Fruit fly (Drosophila melanogaster): ENCODE results near the gene CG34367.

CG34367 gene

dm6 chr2L:10311822-10312221 lies 41.9 kb downstream of the CG34367 start (continued):
- TF ChIP-seq row (GFP tag; IDR thresholded peaks at IDR 0.05) (peak; percentile 46; the same call in 1 of the 3 replicates), pzg (GFP tag; optimal IDR thresholded peaks at IDR 0.05) (peak; percentile 69), jumu (GFP tag; optimal IDR thresholded peaks at IDR 0.05) (no peak), CG1024 (GFP tag; IDR thresholded peaks at IDR 0.05) (0 out of 2 replicates have a peak, but pooled peaks have one; percentile 42), CG34224 (GFP tag; IDR thresholded peaks at IDR 0.05; ENCODE audit: partially characterized antibody) (0 out of 3 replicates have a peak, but pooled peaks have one; percentile 12), Pdp1 (GFP tag; optimal IDR thresholded peaks at IDR 0.05) (peak in 1 of 2 experiments; percentile 23), CG10267 (tag; optimal IDR thresholded peaks at IDR 0.05) (peak; percentile 5), Med (GFP tag) (peak; percentile 43), bigmax (GFP tag; optimal IDR thresholded peaks at IDR 0.05) (peak; percentile 7), Eip74EF (GFP tag; optimal IDR thresholded peaks at IDR 0.05) (no peak), ara (GFP tag; IDR thresholded peaks at IDR 0.05) (no peak), CG13287 (GFP tag; IDR thresholded peaks at IDR 0.05; ENCODE audit: partially characterized antibody) (peak; percentile 42; the same call in 1 of the 2 replicates), sug (tag; optimal IDR thresholded peaks at IDR 0.05) (peak; percentile 12), Ravus (GFP tag; IDR thresholded peaks at IDR 0.05) (no peak), pfk (GFP tag; optimal IDR thresholded peaks at IDR 0.05) (peak; percentile 95), wek (GFP tag; optimal IDR thresholded peaks at IDR 0.05) (peak; percentile 10), CG15514 (GFP tag; optimal IDR thresholded peaks at IDR 0.05) (peak; percentile 37), zen (tag; optimal IDR thresholded peaks at IDR 0.05) (peak; percentile 26), aop (GFP tag; IDR thresholded peaks at IDR 0.05) (no peak), CG1603 (tag; optimal IDR thresholded peaks at IDR 0.05) (peak; percentile 99), Scr (GFP tag; IDR thresholded peaks at IDR 0.05; ENCODE audit: partially characterized antibody) (peak; percentile 33; the same call in 1 of the 2 replicates), Ets65A (GFP tag) (peak; percentile 54), CG4617 (GFP tag; optimal IDR thresholded peaks at IDR 0.05; ENCODE audit: borderline replicate concordance) (peak; percentile 76), CG3995 (GFP tag; optimal IDR thresholded peaks at IDR 0.05) (peak; percentile 10), CG14050 (GFP tag; IDR thresholded peaks at IDR 0.05) (no peak), CG12659 (GFP tag; optimal IDR thresholded peaks at IDR 0.05) (peak; percentile 62), CG3838 (GFP tag; optimal IDR thresholded peaks at IDR 0.05) (no peak), exex (tag; optimal IDR thresholded peaks at IDR 0.05) (peak; percentile 23), CG14667 (GFP tag; IDR thresholded peaks at IDR 0.05) (no peak), Sry-δ (GFP tag; optimal IDR thresholded peaks at IDR 0.05) (peak; percentile 42), CG2116 (GFP tag; optimal IDR thresholded peaks at IDR 0.05) (peak; percentile 44), sens (GFP tag) (peak; percentile 72), gfzf (GFP tag; optimal IDR thresholded peaks at IDR 0.05) (peak; percentile 76), CG7928 (GFP tag; optimal IDR thresholded peaks at IDR 0.05) (no peak)

- TF ChIP-seq PHDP (tag; optimal IDR thresholded peaks at IDR 0.05): no peak
- peak; percentile 85 for TF ChIP-seq seq (GFP tag; IDR thresholded peaks at IDR 0.05)
- TF ChIP-seq inv (GFP tag; IDR thresholded peaks at IDR 0.05; ENCODE audit: partially characterized antibody): no peak
- TF ChIP-seq Med (GFP tag): peak; percentile 79
- peak; percentile 22; the same call in 1 of the 2 replicates for TF ChIP-seq CG13287 (GFP tag; IDR thresholded peaks at IDR 0.05; ENCODE audit: partially characterized antibody)
- TF ChIP-seq MESR4 (GFP tag; optimal IDR thresholded peaks at IDR 0.05): peak; percentile 8
- peak; percentile 18 for TF ChIP-seq pzg (GFP tag; optimal IDR thresholded peaks at IDR 0.05)
- TF ChIP-seq CG9727 (GFP tag; optimal IDR thresholded peaks at IDR 0.05): no peak
- no peak for TF ChIP-seq ase (GFP tag; IDR thresholded peaks at IDR 0.05)
- peak; percentile 21 for TF ChIP-seq CHES-1-like (GFP tag; optimal IDR thresholded peaks at IDR 0.05)
- TF ChIP-seq ewg (GFP tag; optimal IDR thresholded peaks at IDR 0.05): peak; percentile 95
- TF ChIP-seq sens (GFP tag): peak; percentile 85
- TF ChIP-seq CG2116 (GFP tag; optimal IDR thresholded peaks at IDR 0.05): peak; percentile 18
- no peak for TF ChIP-seq Sry-β (GFP tag; optimal IDR thresholded peaks at IDR 0.05)
- TF ChIP-seq CG15601 (tag; optimal IDR thresholded peaks at IDR 0.05): peak; percentile 26
- peak; percentile 41 for TF ChIP-seq Myb (GFP tag; optimal IDR thresholded peaks at IDR 0.05)
- no peak for TF ChIP-seq ac (GFP tag; optimal IDR thresholded peaks at IDR 0.05)
- peak; percentile 3 for TF ChIP-seq CG13624 (GFP tag; optimal IDR thresholded peaks at IDR 0.05)
- peak; percentile 0 for TF ChIP-seq CG33213 (GFP tag; optimal IDR thresholded peaks at IDR 0.05)
- TF ChIP-seq CG1603 (tag; optimal IDR thresholded peaks at IDR 0.05): peak; percentile 32
These were observed 42.9 kb downstream of the CG34367 start, which contains the start of gene Cdk5alpha for dm6 chr2L:10310614-10311382. Gene Cdk5alpha, minus strand, starts transcription at chr2L:10310956.

Data from whole organism, embryonic.